Fruit fly (Drosophila melanogaster): ENCODE measurements around the gene Top1.

Gene Top1

dm6 chrX:15333066-15333874, 14.0 kb downstream of the Top1 start, which contains the start of the genes CG9114 and HDAC6 (continued):
- TF ChIP-seq CG32532 (GFP tag; IDR thresholded peaks at IDR 0.05) (peak; percentile 9; the same call in 1 of the 2 replicates), caup (GFP tag; optimal IDR thresholded peaks at IDR 0.05; ENCODE audit: severe bottlenecking) (peak; percentile 38), CG3281 (GFP tag; optimal IDR thresholded peaks at IDR 0.05) (peak; percentile 18), CG17385 (GFP tag; optimal IDR thresholded peaks at IDR 0.05) (peak; percentile 95), Ada2b (GFP tag; IDR thresholded peaks at IDR 0.05) (no peak), CG14667 (GFP tag; IDR thresholded peaks at IDR 0.05) (no peak), MBD-R2 (GFP tag; IDR thresholded peaks at IDR 0.05) (peak; percentile 69), CG2678 (tag; optimal IDR thresholded peaks at IDR 0.05) (no peak), amos (GFP tag; IDR thresholded peaks at IDR 0.05; ENCODE audit: partially characterized antibody) (peak; percentile 74), Pdp1 (GFP tag; optimal IDR thresholded peaks at IDR 0.05) (peak in 1 of 2 experiments; percentile 88), CG14710 (tag; optimal IDR thresholded peaks at IDR 0.05) (peak; percentile 21), sens (GFP tag) (peak; percentile 86), vvl (GFP tag; IDR thresholded peaks at IDR 0.05) (0 out of 2 replicates have a peak, but pooled peaks have one; percentile 12), Lpt (GFP tag; optimal IDR thresholded peaks at IDR 0.05) (no peak), lmd (GFP tag; IDR thresholded peaks at IDR 0.05) (no peak), YL-1 (GFP tag; optimal IDR thresholded peaks at IDR 0.05) (peak; percentile 10), NFAT (GFP tag; IDR thresholded peaks at IDR 0.05) (peak; percentile 10; the same call in 1 of the 2 replicates), exex (tag; optimal IDR thresholded peaks at IDR 0.05) (peak; percentile 5), Meics (GFP tag; optimal IDR thresholded peaks at IDR 0.05) (peak; percentile 27), kah (GFP tag; optimal IDR thresholded peaks at IDR 0.05) (peak; percentile 81), tll (GFP tag; optimal IDR thresholded peaks at IDR 0.05) (peak in 1 of 2 experiments; percentile 10), dmrt11E (tag; optimal IDR thresholded peaks at IDR 0.05) (no peak), zfh1 (GFP tag; IDR thresholded peaks at IDR 0.05) (0 out of 3 replicates have a peak, but pooled peaks have one; percentile 17), CG43689 (GFP tag; IDR thresholded peaks at IDR 0.05) (no peak), gcm (GFP tag; optimal IDR thresholded peaks at IDR 0.05) (peak; percentile 49), CG10959 (GFP tag; IDR thresholded peaks at IDR 0.05) (no peak), CG3065 (GFP tag; optimal IDR thresholded peaks at IDR 0.05) (no peak), E2f1 (GFP tag; IDR thresholded peaks at IDR 0.05) (peak; percentile 47; the same call in 1 of the 2 replicates), CG4730 (GFP tag; IDR thresholded peaks at IDR 0.05) (no peak), CG13287 (GFP tag; IDR thresholded peaks at IDR 0.05; ENCODE audit: partially characterized antibody) (peak; percentile 91), crp (GFP tag; optimal IDR thresholded peaks at IDR 0.05) (peak; percentile 22 to 90), CG15011 (GFP tag; optimal IDR thresholded peaks at IDR 0.05) (no peak), gro (GFP tag; optimal IDR thresholded peaks at IDR 0.05) (no peak), Antp (GFP tag; optimal IDR thresholded peaks at IDR 0.05) (peak; percentile 2), tap (tag; optimal IDR thresholded peaks at IDR 0.05) (no peak), ems (GFP tag; optimal IDR thresholded peaks at IDR 0.05) (no peak), MESR4 (GFP tag; optimal IDR thresholded peaks at IDR 0.05) (peak; percentile 65), CG5180 (GFP tag; optimal IDR thresholded peaks at IDR 0.05) (no peak), CG4404 (GFP tag; IDR thresholded peaks at IDR 0.05) (no peak), lab (GFP tag; optimal IDR thresholded peaks at IDR 0.05) (peak; percentile 29), pb (GFP tag; optimal IDR thresholded peaks at IDR 0.05) (peak; percentile 31), hkb (optimal IDR thresholded peaks at IDR 0.05) (no peak), hkb (GFP tag; IDR thresholded peaks at IDR 0.05) (0 out of 2 replicates have a peak, but pooled peaks have one; percentile 19), scrt (GFP tag; optimal IDR thresholded peaks at IDR 0.05) (peak; percentile 87), Dek (tag; optimal IDR thresholded peaks at IDR 0.05) (no peak), lilli (GFP tag; optimal IDR thresholded peaks at IDR 0.05) (peak; percentile 18), CG8388 (GFP tag; optimal IDR thresholded peaks at IDR 0.05) (peak; percentile 6), bbx (GFP tag; IDR thresholded peaks at IDR 0.05; ENCODE audit: partially characterized antibody) (peak; percentile 72)
